Worm (Caenorhabditis elegans): ENCODE data around the gene srg-7.

srg-7 gene

ce11 chrIII:6310352-6310751 is 42.4 kb upstream of the srg-7 start:
- no peak for TF ChIP-seq nhr-28 (tag; optimal IDR thresholded peaks at IDR 0.05)
- peak; percentile 87 for TF ChIP-seq fkh-10 (GFP tag; optimal IDR thresholded peaks at IDR 0.05)
- peak; percentile 30 for TF ChIP-seq ces-1 (GFP tag; optimal IDR thresholded peaks at IDR 0.05)
- TF ChIP-seq zip-4 (GFP tag; optimal IDR thresholded peaks at IDR 0.05): no peak
- peak in 1 of 2 experiments; percentile 5 for TF ChIP-seq lsy-2 (tag; optimal IDR thresholded peaks at IDR 0.05)
- peak; percentile 8 for TF ChIP-seq nhr-71 (tag; optimal IDR thresholded peaks at IDR 0.05)
- TF ChIP-seq ceh-82 (tag; optimal IDR thresholded peaks at IDR 0.05): peak in 1 of 3 experiments; percentile 2
- peak; percentile 66 for TF ChIP-seq lin-14 (GFP tag; optimal IDR thresholded peaks at IDR 0.05)

ce11 chrIII:6309066-6309465 is 41.1 kb upstream of the srg-7 start, which contains the start of gene gar-2:
Gene gar-2, plus strand, starts transcription at chrIII:6309366.
- no peak for TF ChIP-seq zip-4 (GFP tag; optimal IDR thresholded peaks at IDR 0.05)
- no peak for TF ChIP-seq lin-35 (GFP tag; optimal IDR thresholded peaks at IDR 0.05)
- no peak for TF ChIP-seq sup-37 (GFP tag; optimal IDR thresholded peaks at IDR 0.05)
- TF ChIP-seq fkh-4 (tag; optimal IDR thresholded peaks at IDR 0.05; ENCODE audit: borderline replicate concordance): no peak
- TF ChIP-seq ztf-4 (tag; optimal IDR thresholded peaks at IDR 0.05): no peak
- no peak for TF ChIP-seq unc-86 (tag; optimal IDR thresholded peaks at IDR 0.05)
- no peak for TF ChIP-seq nhr-11 (tag; optimal IDR thresholded peaks at IDR 0.05)
- no peak for TF ChIP-seq nhr-237 (tag; optimal IDR thresholded peaks at IDR 0.05)
- TF ChIP-seq mdl-1 (tag; optimal IDR thresholded peaks at IDR 0.05): no peak
- no peak for TF ChIP-seq aha-1 (tag; optimal IDR thresholded peaks at IDR 0.05)
- no peak for TF ChIP-seq ceh-90 (tag; optimal IDR thresholded peaks at IDR 0.05)
- no peak for TF ChIP-seq unc-62 (GFP tag; optimal IDR thresholded peaks at IDR 0.05)
- TF ChIP-seq snu-23 (GFP tag; optimal IDR thresholded peaks at IDR 0.05): no peak
- TF ChIP-seq lin-13 (GFP tag; optimal IDR thresholded peaks at IDR 0.05): no peak
- TF ChIP-seq isw-1 (GFP tag; IDR thresholded peaks at IDR 0.05): no peak
- TF ChIP-seq fos-1 (tag; optimal IDR thresholded peaks at IDR 0.05): no peak
- no peak for TF ChIP-seq hlh-17 (GFP tag; optimal IDR thresholded peaks at IDR 0.05; ENCODE audit: borderline replicate concordance)
- no peak for TF ChIP-seq swsn-7 (tag; optimal IDR thresholded peaks at IDR 0.05)
- TF ChIP-seq lin-39 (tag; optimal IDR thresholded peaks at IDR 0.05): no peak

ce11 chrIII:6307832-6308231 is 39.9 kb upstream of the srg-7 start:
- TF ChIP-seq tlp-1 (tag; optimal IDR thresholded peaks at IDR 0.05) (no peak), nhr-71 (tag; optimal IDR thresholded peaks at IDR 0.05) (peak; percentile 9), lin-14 (GFP tag; optimal IDR thresholded peaks at IDR 0.05) (peak; percentile 66), sup-37 (GFP tag; optimal IDR thresholded peaks at IDR 0.05) (no peak), lsy-2 (tag; optimal IDR thresholded peaks at IDR 0.05) (peak in 1 of 2 experiments; percentile 27), fkh-10 (GFP tag; optimal IDR thresholded peaks at IDR 0.05) (peak; percentile 67), elt-2 (tag; optimal IDR thresholded peaks at IDR 0.05) (no peak)

ce11 chrIII:6303787-6304186 is 35.8 kb upstream of the srg-7 start:
- no peak for TF ChIP-seq pag-3 (tag; optimal IDR thresholded peaks at IDR 0.05; ENCODE audit: borderline replicate concordance, insufficient read depth)
- peak; percentile 7 to 68 (median 29) for TF ChIP-seq dpl-1 (GFP tag; optimal IDR thresholded peaks at IDR 0.05)
- TF ChIP-seq F16B12.6 (tag; optimal IDR thresholded peaks at IDR 0.05): peak; percentile 46
- TF ChIP-seq zag-1 (tag; optimal IDR thresholded peaks at IDR 0.05): no peak
- no peak for TF ChIP-seq sptf-1 (tag; optimal IDR thresholded peaks at IDR 0.05)
- TF ChIP-seq efl-1 (optimal IDR thresholded peaks at IDR 0.05): peak; percentile 59
- peak; percentile 79 to 95 for TF ChIP-seq efl-1 (GFP tag; optimal IDR thresholded peaks at IDR 0.05 in 1 of 2)
- peak; percentile 27; the same call in 1 of the 2 replicates for TF ChIP-seq ceh-88 (GFP tag; IDR thresholded peaks at IDR 0.05)
- no peak for TF ChIP-seq ztf-4 (tag; optimal IDR thresholded peaks at IDR 0.05)
- TF ChIP-seq nhr-28 (tag; optimal IDR thresholded peaks at IDR 0.05): no peak
- peak; percentile 7 to 62 for TF ChIP-seq lin-35 (GFP tag; optimal IDR thresholded peaks at IDR 0.05)
- TF ChIP-seq snu-23 (GFP tag; optimal IDR thresholded peaks at IDR 0.05): no peak
- no peak for TF ChIP-seq unc-86 (tag; optimal IDR thresholded peaks at IDR 0.05)
- TF ChIP-seq rnt-1 (tag; optimal IDR thresholded peaks at IDR 0.05): no peak
- no peak for TF ChIP-seq egl-13 (tag; optimal IDR thresholded peaks at IDR 0.05)
- no peak for TF ChIP-seq mdl-1 (tag; optimal IDR thresholded peaks at IDR 0.05)
- no peak for TF ChIP-seq efl-3 (GFP tag; optimal IDR thresholded peaks at IDR 0.05)
- TF ChIP-seq Y116A8C.19 (tag; optimal IDR thresholded peaks at IDR 0.05; ENCODE audit: borderline replicate concordance): no peak
- no peak for TF ChIP-seq nhr-12 (tag; optimal IDR thresholded peaks at IDR 0.05)
- no peak for TF ChIP-seq nhr-84 (tag; optimal IDR thresholded peaks at IDR 0.05)
- TF ChIP-seq nhr-85 (tag): no peak
- TF ChIP-seq ceh-8 (GFP tag; optimal IDR thresholded peaks at IDR 0.05): no peak
- TF ChIP-seq hlh-4 (tag; optimal IDR thresholded peaks at IDR 0.05): no peak
- no peak for TF ChIP-seq vab-15 (tag; optimal IDR thresholded peaks at IDR 0.05)

All from whole organism, L1 larva.